ENCODE assay signal across 1 worm cellular context in the genomic region with DNA sequence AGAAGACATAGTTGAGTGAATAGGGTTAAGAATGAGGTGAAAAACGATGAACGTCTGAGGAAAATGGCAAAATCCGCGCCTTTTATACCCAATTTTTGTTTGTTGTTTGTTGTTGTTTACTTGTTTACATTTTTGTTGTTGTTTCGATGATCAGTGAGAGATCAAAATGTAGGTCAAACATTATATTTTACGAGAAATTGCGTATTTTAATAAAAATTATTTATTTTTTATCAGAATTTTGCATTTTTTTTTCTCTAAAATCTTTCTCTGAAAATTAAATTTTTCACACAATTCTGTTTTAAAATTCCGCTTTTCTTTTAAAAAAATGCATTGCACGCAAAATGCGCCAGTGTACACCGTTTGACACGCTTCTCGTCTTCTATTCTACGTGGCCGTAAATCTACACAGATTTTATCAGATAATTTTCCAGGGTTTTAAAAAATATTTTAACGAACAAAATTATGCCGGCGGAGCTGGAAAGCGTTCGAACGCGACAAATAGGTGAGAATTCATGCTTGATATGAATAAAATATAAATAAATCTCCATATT.
TF ChIP-seq lines count a peak whose summit lies in the region.

Gene sip-1 (minus strand): TSS at position 103 of the 550 bp plus-strand sequence.
Gene sly-1 (plus strand): TSS at position 360 of the 550 bp plus-strand sequence.

TF ChIP-seq in whole organism, L1 larva, 84 proteins besides CTCF, POLR2A, EP300 and RAD21 (continued from another document):
- TF ChIP-seq jun-1 (tag; optimal IDR thresholded peaks at IDR 0.05; lab: Kevin White, UChicago) (peak; percentile 75), egl-27 (tag; optimal IDR thresholded peaks at IDR 0.05; lab: Kevin White, UChicago) (no peak), F16B12.6 (tag; optimal IDR thresholded peaks at IDR 0.05; lab: Kevin White, UChicago) (peak; percentile 73), lir-3 (tag; optimal IDR thresholded peaks at IDR 0.05; lab: Kevin White, UChicago; ENCODE audit: poor library complexity) (no peak), efl-1 (optimal IDR thresholded peaks at IDR 0.05; lab: Kevin White, UChicago) (peak; percentile 74 to 93), efl-1 (GFP tag; optimal IDR thresholded peaks at IDR 0.05 in 1 of 2; lab: Kevin White, UChicago) (peak; percentile 92 to 99), mdl-1 (tag; optimal IDR thresholded peaks at IDR 0.05; lab: Kevin White, UChicago) (peak in 1 of 2 experiments; percentile 77), ama-1 (optimal IDR thresholded peaks at IDR 0.05; lab: Kevin White, UChicago) (no peak), lsy-2 (tag; optimal IDR thresholded peaks at IDR 0.05; lab: Kevin White, UChicago) (peak; percentile 92 to 94), ztf-11 (tag; optimal IDR thresholded peaks at IDR 0.05; lab: Kevin White, UChicago) (peak in 1 of 2 experiments; percentile 64), C16A3.4 (tag; optimal IDR thresholded peaks at IDR 0.05; lab: Kevin White, UChicago) (peak; percentile 84), snu-23 (GFP tag; optimal IDR thresholded peaks at IDR 0.05; lab: Kevin White, UChicago) (peak; percentile 90)
